Worm (Caenorhabditis elegans) whole organism, L2 larva: ENCODE measurements around the gene dmsr-1.

Source experiments
- ama-1 ChIP-seq: fragments of 150-350 bp; optimal IDR thresholded peaks from 2 replicates; lab custom pipeline; 2018; ENCODE audit warnings: inconsistent platforms
- nhr-11 ChIP-seq: fragments of 150-350 bp; optimal IDR thresholded peaks from 2 replicates; lab custom pipeline; 2014; ENCODE audit warnings: missing biosample characterization, missing genetic modification characterization
- nhr-23 ChIP-seq: fragments of 150-350 bp; optimal IDR thresholded peaks from 2 replicates; lab custom pipeline; 2014; ENCODE audit warnings: missing biosample characterization, missing genetic modification reagents, missing genetic modification characterization
- snpc-4 ChIP-seq: fragments of 150-350 bp; optimal IDR thresholded peaks from 2 replicates; lab custom pipeline; 2014; ENCODE audit warnings: missing biosample characterization, missing genetic modification characterization
- unc-55 ChIP-seq: fragments of 150-350 bp; sonication (generic microtip); optimal IDR thresholded peaks from 3 replicates; lab custom pipeline; 2014; ENCODE audit warnings: missing biosample characterization, missing genetic modification reagents, missing genetic modification characterization
- unc-62 ChIP-seq: fragments of 150-350 bp; optimal IDR thresholded peaks from 2 replicates; lab custom pipeline; 2014; ENCODE audit warnings: missing biosample characterization, missing genetic modification reagents, missing genetic modification characterization
- ztf-4 ChIP-seq: fragments of 150-350 bp; optimal IDR thresholded peaks from 2 replicates; lab custom pipeline; 2014; ENCODE audit warnings: missing biosample characterization, missing genetic modification characterization

DNA sequence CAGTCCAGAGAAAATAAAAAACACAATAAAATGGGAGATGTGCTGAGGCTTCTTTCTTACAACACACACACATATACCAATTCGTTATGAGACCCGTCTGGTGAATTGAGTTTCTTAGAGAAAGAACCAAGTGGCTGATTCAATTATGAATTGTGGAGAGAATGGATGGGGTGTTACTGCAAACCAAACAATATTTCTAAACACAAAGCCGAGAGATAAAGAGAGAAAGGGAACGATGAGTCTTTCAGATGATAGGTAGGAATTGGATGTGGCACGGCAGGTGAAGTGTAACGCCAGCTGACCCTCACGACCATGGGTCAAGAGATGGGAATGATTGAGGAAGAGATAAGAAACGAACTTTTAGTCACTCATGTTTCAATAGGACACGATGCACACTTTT, 7.7 kb downstream of the dmsr-1 start, which contains the start of gene mig-17:
- TF ChIP-seq ztf-4 (tag; lab: Kevin White, UChicago) (no peak), ama-1 (lab: Kevin White, UChicago) (no peak), nhr-11 (no peak), unc-62 (GFP tag; lab: Kevin White, UChicago) (no peak), nhr-23 (no peak), snpc-4 (no peak), unc-55 (GFP tag; lab: Kevin White, UChicago) (no peak)
